Worm (Caenorhabditis elegans) whole organism, L4/young adult: ENCODE measurements around the gene T21B4.15.

Experiments
- W03F9.2 ChIP-seq: fragments of 150-350 bp; optimal IDR thresholded peaks from 2 replicates; lab custom pipeline; 2014; ENCODE audit warnings: missing biosample characterization, missing genetic modification characterization
- dao-5 ChIP-seq: sonication (generic microtip); optimal IDR thresholded peaks from 2 replicates; lab custom pipeline; 2016; ENCODE audit warnings: missing genotype, missing genetic modification characterization, moderate library complexity, missing compliant biosample characterization
- him-1 ChIP-seq: sonication (generic microtip); optimal IDR thresholded peaks from 2 replicates; lab custom pipeline; 2016; ENCODE audit warnings: missing genotype, missing genetic modification reagents, missing genetic modification characterization, missing compliant biosample characterization

DNA sequence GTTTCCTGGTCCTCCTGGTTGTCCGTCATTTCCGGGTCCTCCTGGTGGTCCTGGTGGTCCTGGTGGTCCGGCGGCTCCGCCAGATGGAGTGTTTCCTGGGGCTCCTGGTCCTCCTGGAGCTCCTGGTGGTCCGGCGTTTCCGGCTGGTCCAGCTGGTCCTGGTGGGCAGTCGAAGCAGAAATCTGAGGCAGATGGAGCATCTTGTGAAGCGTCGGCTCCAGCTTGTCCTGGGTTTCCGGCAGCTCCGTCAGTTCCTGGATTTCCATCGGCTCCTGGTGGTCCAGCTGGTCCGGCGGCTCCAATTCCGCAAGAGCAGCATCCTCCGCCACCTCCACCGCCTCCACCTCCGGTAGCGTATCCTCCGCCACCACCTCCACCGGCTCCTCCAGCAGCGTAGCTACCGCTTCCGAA is 4.1 kb downstream of the T21B4.15 start:
- TF ChIP-seq him-1 (tag; lab: Kevin White, UChicago) (no peak), W03F9.2 (tag; lab: Kevin White, UChicago) (no peak), dao-5 (tag; lab: Kevin White, UChicago) (no peak)
